Fruit fly (Drosophila melanogaster): ENCODE measurements around the gene CG31142.

CG31142 gene

dm6 chr3R:23921701-23922501 is 7.1 kb upstream of the CG31142 start (continued):
- TF ChIP-seq sqz (GFP tag; optimal IDR thresholded peaks at IDR 0.05), result peak; percentile 9
- TF ChIP-seq toy (GFP tag; IDR thresholded peaks at IDR 0.05), result no peak
- TF ChIP-seq Dll (GFP tag; IDR thresholded peaks at IDR 0.05; ENCODE audit: partially characterized antibody), result no peak

dm6 chr3R:23922502-23923350 is 6.3 kb upstream of the CG31142 start, which contains the start of the genes sba and CG31141:
TSS of gene sba (minus strand) at chr3R:23922973.
TSS of gene CG31141 (plus strand) at chr3R:23923300.
- TF ChIP-seq amos (GFP tag; IDR thresholded peaks at IDR 0.05; ENCODE audit: partially characterized antibody) (peak; percentile 94), CG4328 (GFP tag; optimal IDR thresholded peaks at IDR 0.05) (no peak), CkIIα-i1 (GFP tag; IDR thresholded peaks at IDR 0.05) (no peak), tgo (GFP tag; IDR thresholded peaks at IDR 0.05) (no peak), CG42726 (GFP tag; IDR thresholded peaks at IDR 0.05; ENCODE audit: partially characterized antibody) (peak; percentile 85), CG8359 (GFP tag; optimal IDR thresholded peaks at IDR 0.05; ENCODE audit: borderline replicate concordance) (no peak), wdn (GFP tag; IDR thresholded peaks at IDR 0.05) (0 out of 2 replicates have a peak, but pooled peaks have one; percentile 24), Bdp1 (GFP tag; optimal IDR thresholded peaks at IDR 0.05) (no peak), CG10959 (GFP tag; IDR thresholded peaks at IDR 0.05) (no peak), ttk (GFP tag; IDR thresholded peaks at IDR 0.05) (no peak), dati (GFP tag; IDR thresholded peaks at IDR 0.05) (no peak), Mes4 (GFP tag; optimal IDR thresholded peaks at IDR 0.05) (no peak), C15 (GFP tag; IDR thresholded peaks at IDR 0.05) (no peak), ssp (GFP tag; IDR thresholded peaks at IDR 0.05) (no peak), Hr39 (optimal IDR thresholded peaks at IDR 0.05) (no peak), fru (optimal IDR thresholded peaks at IDR 0.05) (no peak), dpn (GFP tag; optimal IDR thresholded peaks at IDR 0.05) (no peak), Xrp1 (GFP tag; IDR thresholded peaks at IDR 0.05) (no peak), pfk (GFP tag; optimal IDR thresholded peaks at IDR 0.05) (no peak), CG10565 (GFP tag; optimal IDR thresholded peaks at IDR 0.05) (no peak), jumu (GFP tag; optimal IDR thresholded peaks at IDR 0.05) (no peak), CG10431 (GFP tag; optimal IDR thresholded peaks at IDR 0.05) (peak; percentile 3), pita (GFP tag; optimal IDR thresholded peaks at IDR 0.05) (no peak), br (optimal IDR thresholded peaks at IDR 0.05) (no peak), CG12104 (GFP tag; optimal IDR thresholded peaks at IDR 0.05) (no peak), CG1647 (GFP tag; optimal IDR thresholded peaks at IDR 0.05) (no peak), ato (GFP tag; IDR thresholded peaks at IDR 0.05; ENCODE audit: partially characterized antibody) (peak; percentile 84), lola (GFP tag; optimal IDR thresholded peaks at IDR 0.05) (no peak), Bgb (GFP tag; IDR thresholded peaks at IDR 0.05; ENCODE audit: partially characterized antibody) (peak; percentile 96), ab (GFP tag; optimal IDR thresholded peaks at IDR 0.05) (no peak), bsh (GFP tag; optimal IDR thresholded peaks at IDR 0.05) (peak in 1 of 2 experiments; percentile 3), Eip74EF (GFP tag; optimal IDR thresholded peaks at IDR 0.05) (peak in 1 of 2 experiments; percentile 27), CG1233 (GFP tag; optimal IDR thresholded peaks at IDR 0.05) (no peak), CG9797 (GFP tag; optimal IDR thresholded peaks at IDR 0.05) (peak; percentile 76), scrt (GFP tag; optimal IDR thresholded peaks at IDR 0.05) (no peak), D (optimal IDR thresholded peaks at IDR 0.05) (no peak), D (GFP tag; optimal IDR thresholded peaks at IDR 0.05) (no peak), CG4424 (GFP tag; optimal IDR thresholded peaks at IDR 0.05) (no peak), Hmx (GFP tag; optimal IDR thresholded peaks at IDR 0.05) (no peak), Asciz (GFP tag; optimal IDR thresholded peaks at IDR 0.05) (no peak), CG1832 (GFP tag; optimal IDR thresholded peaks at IDR 0.05) (no peak), trh (GFP tag; optimal IDR thresholded peaks at IDR 0.05) (no peak), row (GFP tag; IDR thresholded peaks at IDR 0.05) (peak; percentile 43), Meics (GFP tag; optimal IDR thresholded peaks at IDR 0.05) (no peak)

All from whole organism, embryonic.